Worm (Caenorhabditis elegans) whole organism, mixed stage, embryonic: Measurements from ENCODE around the gene R13H9.6.

Experiments
- snpc-4 ChIP-seq: fragments of 150-350 bp; optimal IDR thresholded peaks from 2 replicates; lab custom pipeline; 2014; ENCODE audit warnings: missing biosample characterization, missing genetic modification characterization
- unc-120 ChIP-seq: sonication (generic microtip); optimal IDR thresholded peaks from 2 replicates; lab custom pipeline; 2017; ENCODE audit warnings: missing genetic modification characterization, missing compliant biosample characterization; ENCODE audit not compliant: poor library complexity, severe bottlenecking

DNA sequence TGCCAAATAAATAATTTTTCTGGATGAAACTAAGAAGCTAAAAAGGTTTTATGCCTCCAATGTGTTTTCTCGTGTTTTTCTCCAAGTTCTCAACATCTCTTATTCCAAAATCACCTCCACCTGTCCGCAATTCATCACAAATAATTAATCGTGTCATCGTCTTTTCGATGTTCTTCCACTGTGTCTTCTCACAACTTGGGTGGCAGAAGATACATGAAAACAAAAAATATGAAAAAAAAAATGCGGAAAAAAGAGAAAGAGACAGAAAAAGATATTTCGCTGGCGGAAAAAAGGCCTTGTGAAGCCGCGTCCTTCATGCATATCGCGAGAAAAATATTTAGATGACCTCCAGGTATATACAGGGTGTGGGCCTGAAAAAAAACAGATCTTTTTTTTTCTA is 5.4 kb upstream of the R13H9.6 start:
- TF ChIP-seq snpc-4 (tag; lab: Kevin White, UChicago), result no peak
- no peak for TF ChIP-seq unc-120
